Fruit fly (Drosophila melanogaster) whole organism, wandering third instar larva: ENCODE measurements around the gene TMEM216.

Experiments
- Abd-B ChIP-seq: fragments of >200 bp; optimal IDR thresholded peaks from 2 replicates; lab custom pipeline; 2017; ENCODE audit warnings: missing biosample characterization, missing genetic modification characterization
- CG32264 ChIP-seq: fragments of 200-800 bp; sonication (Bioruptor generic); optimal IDR thresholded peaks from 2 replicates; lab custom pipeline; 2016; ENCODE audit warnings: missing biosample characterization, missing genetic modification characterization
- CG9705 ChIP-seq: fragments of 200-800 bp; sonication (Bioruptor generic); optimal IDR thresholded peaks from 2 replicates; lab custom pipeline; 2018; ENCODE audit warnings: missing biosample characterization, mild to moderate bottlenecking, missing genetic modification characterization
- CrebA ChIP-seq: fragments of 200-800 bp; sonication (Bioruptor generic); optimal IDR thresholded peaks from 2 replicates; lab custom pipeline; 2016; ENCODE audit warnings: missing biosample characterization, mild to moderate bottlenecking, missing genetic modification characterization, borderline replicate concordance
- Dfd ChIP-seq: fragments of >200 bp; optimal IDR thresholded peaks from 2 replicates; lab custom pipeline; 2017; ENCODE audit warnings: missing biosample characterization, missing genetic modification characterization
- Dif ChIP-seq: fragments of 200-275, 200-300 bp; sonication (Bioruptor generic); optimal IDR thresholded peaks from 2 replicates; lab custom pipeline; 2018; ENCODE audit warnings: missing biosample characterization, missing genetic modification characterization; ENCODE audit not compliant: partially characterized antibody
- Hr78 ChIP-seq: fragments of >200 bp; optimal IDR thresholded peaks from 2 replicates; lab custom pipeline; 2017; ENCODE audit warnings: missing biosample characterization, missing genetic modification characterization
- Hr83 ChIP-seq: fragments of 200-300 bp; sonication (Bioruptor generic); optimal IDR thresholded peaks from 2 replicates; lab custom pipeline; 2016; ENCODE audit warnings: missing biosample characterization, mild to moderate bottlenecking, missing genetic modification characterization, moderate library complexity; ENCODE audit not compliant: poor library complexity, severe bottlenecking
- Jra ChIP-seq: sonication (Bioruptor generic); optimal IDR thresholded peaks from 2 replicates; lab custom pipeline; 2016; ENCODE audit warnings: missing biosample characterization, missing genetic modification characterization
- Mio ChIP-seq: sonication (Bioruptor generic); optimal IDR thresholded peaks from 2 replicates; lab custom pipeline; 2016; ENCODE audit warnings: missing biosample characterization, missing genetic modification characterization
- Myc ChIP-seq: fragments of >200 bp; optimal IDR thresholded peaks from 2 replicates; lab custom pipeline; 2017
- N ChIP-seq: fragments of >200 bp; optimal IDR thresholded peaks from 2 replicates; lab custom pipeline; 2018; ENCODE audit warnings: missing biosample characterization, missing external identifiers, missing genetic modification characterization
- OdsH ChIP-seq: fragments of 200-800 bp; sonication (Bioruptor generic); optimal IDR thresholded peaks from 2 replicates; lab custom pipeline; 2016; ENCODE audit warnings: missing biosample characterization, mild to moderate bottlenecking, missing genetic modification characterization
- Sp1 ChIP-seq: fragments of 200-800 bp; sonication (Bioruptor generic); optimal IDR thresholded peaks from 3 replicates; lab custom pipeline; 2019; ENCODE audit warnings: missing biosample characterization, mild to moderate bottlenecking, missing genetic modification characterization, moderate library complexity
- Vsx2 ChIP-seq: fragments of 200-300, 225-300 bp; sonication (Bioruptor generic); optimal IDR thresholded peaks from 2 replicates; lab custom pipeline; 2018; ENCODE audit warnings: missing biosample characterization, missing genetic modification characterization; ENCODE audit not compliant: partially characterized antibody
- br ChIP-seq: fragments of 200-800 bp; sonication (Bioruptor generic); optimal IDR thresholded peaks from 2 replicates; lab custom pipeline; 2016; ENCODE audit warnings: missing biosample characterization, missing genetic modification characterization
- dl ChIP-seq, 2 experiments: fragments of 175-275, 200-275 bp in 1 of 2; fragments of 200-275 bp in 1 of 2; sonication (Bioruptor generic); optimal IDR thresholded peaks; lab custom pipeline; 2018; ENCODE audit warnings: mild to moderate bottlenecking in 2 of 2, missing biosample characterization in 2 of 2, missing genetic modification characterization in 2 of 2, moderate library complexity in 2 of 2; ENCODE audit not compliant: partially characterized antibody in 2 of 2, insufficient read depth in 1 of 2
- dmrt93B ChIP-seq: fragments of 200-800 bp; sonication (Bioruptor generic); optimal IDR thresholded peaks from 2 replicates; lab custom pipeline; 2018; ENCODE audit warnings: missing biosample characterization, mild to moderate bottlenecking, missing genetic modification characterization
- ey ChIP-seq: fragments of 200-800 bp; sonication (Bioruptor generic); optimal IDR thresholded peaks from 2 replicates; lab custom pipeline; 2016; ENCODE audit warnings: missing biosample characterization, missing genetic modification characterization
- foxo ChIP-seq, 2 experiments: fragments of 200-800 bp; sonication (Bioruptor generic); optimal IDR thresholded peaks; 2 replicates in 1 of 2; 3 replicates in 1 of 2; lab custom pipeline; 2016 to 2017; ENCODE audit warnings: missing biosample characterization in 2 of 2, missing genetic modification characterization in 2 of 2
- fru ChIP-seq: fragments of 200-800 bp; sonication (Bioruptor generic); optimal IDR thresholded peaks from 3 replicates; lab custom pipeline; 2016; ENCODE audit warnings: missing biosample characterization, mild to moderate bottlenecking, missing genetic modification characterization
- h ChIP-seq: fragments of 200-800 bp; sonication (Bioruptor generic); optimal IDR thresholded peaks from 3 replicates; lab custom pipeline; 2016; ENCODE audit warnings: missing biosample characterization, mild to moderate bottlenecking, missing genetic modification characterization
- jim ChIP-seq: fragments of 175-275, 200-325 bp; sonication (Bioruptor generic); optimal IDR thresholded peaks from 2 replicates; lab custom pipeline; 2016; ENCODE audit warnings: missing biosample characterization, mild to moderate bottlenecking, missing genetic modification characterization
- lola ChIP-seq: fragments of >200 bp; optimal IDR thresholded peaks from 2 replicates; lab custom pipeline; 2017; ENCODE audit warnings: missing biosample characterization, missing genetic modification characterization
- pan ChIP-seq: fragments of >200 bp; optimal IDR thresholded peaks from 2 replicates; lab custom pipeline; 2017
- psq ChIP-seq: fragments of 200-800 bp; sonication (Bioruptor generic); optimal IDR thresholded peaks from 3 replicates; lab custom pipeline; 2017; ENCODE audit warnings: missing biosample characterization, mild to moderate bottlenecking, missing genetic modification characterization, moderate library complexity
- rgr ChIP-seq: fragments of 200-800 bp; sonication (Bioruptor generic); optimal IDR thresholded peaks from 3 replicates; lab custom pipeline; 2016; ENCODE audit warnings: missing biosample characterization, mild to moderate bottlenecking, missing genetic modification characterization
- sage ChIP-seq: fragments of 200-800 bp; sonication (Bioruptor generic); optimal IDR thresholded peaks from 2 replicates; lab custom pipeline; 2016; ENCODE audit warnings: missing biosample characterization, mild to moderate bottlenecking, missing genetic modification characterization
- tai ChIP-seq: sonication (Bioruptor generic); optimal IDR thresholded peaks from 2 replicates; lab custom pipeline; 2016; ENCODE audit warnings: missing biosample characterization, missing genetic modification characterization
- usp ChIP-seq: fragments of >200 bp; optimal IDR thresholded peaks from 2 replicates; lab custom pipeline; 2017; ENCODE audit warnings: missing biosample characterization, missing genetic modification characterization

The TMEM216 gene

dm6 chr3R:8697772-8698259, 18.2 kb upstream of the TMEM216 start, which contains the start of gene hb:
TSS of gene hb (minus strand) at chr3R:8697822.
- TF ChIP-seq Jra (GFP tag; lab: Kevin White, UChicago) = no peak
- TF ChIP-seq rgr (GFP tag; lab: Kevin White, UChicago) = no peak

- TF ChIP-seq usp (GFP tag; lab: Kevin White, UChicago) (no peak), foxo (GFP tag; optimal IDR thresholded peaks at IDR 0.05; lab: Kevin White, UChicago) (no peak), dmrt93B (no peak), pan (lab: Kevin White, UChicago) (no peak), rgr (GFP tag; lab: Kevin White, UChicago) (no peak), jim (GFP tag; lab: Kevin White, UChicago) (no peak), Vsx2 (GFP tag; lab: Kevin White, UChicago) (no peak), Sp1 (GFP tag; lab: Kevin White, UChicago) (no peak)
Measured at dm6 chr3R:8699230-8699629, 16.8 kb upstream of the TMEM216 start.

- TF ChIP-seq CG9705 = no peak
Measured at dm6 chr3R:8700660-8701059, 15.4 kb upstream of the TMEM216 start.

- TF ChIP-seq CrebA (no peak), Myc (no peak), psq (GFP tag; lab: Kevin White, UChicago) (no peak), foxo (GFP tag; optimal IDR thresholded peaks at IDR 0.05; lab: Kevin White, UChicago) (no peak), jim (GFP tag; lab: Kevin White, UChicago) (no peak), tai (GFP tag; lab: Kevin White, UChicago) (no peak), CG32264 (GFP tag; lab: Kevin White, UChicago) (no peak), rgr (GFP tag; lab: Kevin White, UChicago) (no peak), h (GFP tag; lab: Kevin White, UChicago) (no peak), ey (GFP tag; lab: Kevin White, UChicago) (no peak), Mio (GFP tag; lab: Kevin White, UChicago) (no peak), Jra (GFP tag; lab: Kevin White, UChicago) (no peak), Dfd (GFP tag; lab: Kevin White, UChicago) (no peak), sage (GFP tag; lab: Kevin White, UChicago) (no peak), Abd-B (GFP tag; lab: Kevin White, UChicago) (no peak), fru (no peak)
Measured at dm6 chr3R:8701197-8701596, 14.8 kb upstream of the TMEM216 start.

- TF ChIP-seq ey (GFP tag; lab: Kevin White, UChicago) = no peak
- no peak for TF ChIP-seq Abd-B (GFP tag; lab: Kevin White, UChicago)
- no peak for TF ChIP-seq Mio (GFP tag; lab: Kevin White, UChicago)
- no peak for TF ChIP-seq br (GFP tag; lab: Kevin White, UChicago)
- TF ChIP-seq Hr78 (GFP tag; lab: Kevin White, UChicago) = no peak
- TF ChIP-seq pan (lab: Kevin White, UChicago) = no peak
Measured at dm6 chr3R:8704669-8705068, 11.4 kb upstream of the TMEM216 start.

dm6 chr3R:8705323-8706097, 10.5 kb upstream of the TMEM216 start:
- TF ChIP-seq dl (GFP tag; optimal IDR thresholded peaks at IDR 0.05; lab: Kevin White, UChicago; ENCODE audit: insufficient read depth in 1 of 2, partially characterized antibody in 2 of 2) (no peak), Dfd (GFP tag; lab: Kevin White, UChicago) (peak; percentile 68), rgr (GFP tag; lab: Kevin White, UChicago) (no peak), lola (GFP tag; lab: Kevin White, UChicago) (no peak), OdsH (GFP tag; lab: Kevin White, UChicago) (no peak), usp (GFP tag; lab: Kevin White, UChicago) (no peak), sage (GFP tag; lab: Kevin White, UChicago) (no peak), Hr83 (GFP tag; lab: Kevin White, UChicago) (no peak), Dif (GFP tag; lab: Kevin White, UChicago) (no peak), N (GFP tag; lab: Kevin White, UChicago) (no peak), Sp1 (GFP tag; lab: Kevin White, UChicago) (peak; percentile 59)
- TF ChIP-seq, all 38 proteins: peak for 2
